Worm (Caenorhabditis elegans) whole organism, L2 larva: Measurements from ENCODE around the gene lron-2.

ENCODE experiments used
- C34F6.9 ChIP-seq: fragments of 150-350 bp; optimal IDR thresholded peaks from 2 replicates; lab custom pipeline; 2014; ENCODE audit warnings: missing biosample characterization, missing genetic modification characterization
- alr-1 ChIP-seq: fragments of 150-350 bp; optimal IDR thresholded peaks from 2 replicates; lab custom pipeline; 2014; ENCODE audit warnings: missing biosample characterization, missing genetic modification characterization
- ama-1 ChIP-seq: fragments of 150-350 bp; optimal IDR thresholded peaks from 2 replicates; lab custom pipeline; 2018; ENCODE audit warnings: inconsistent platforms
- nhr-25 ChIP-seq: fragments of 150-350 bp; sonication (generic microtip); optimal IDR thresholded peaks from 3 replicates; lab custom pipeline; 2014; ENCODE audit warnings: missing biosample characterization, missing genetic modification characterization
- sma-3 ChIP-seq: sonication (generic microtip); optimal IDR thresholded peaks from 2 replicates; lab custom pipeline; 2016; ENCODE audit warnings: missing genetic modification reagents, missing genetic modification characterization, missing compliant biosample characterization

DNA sequence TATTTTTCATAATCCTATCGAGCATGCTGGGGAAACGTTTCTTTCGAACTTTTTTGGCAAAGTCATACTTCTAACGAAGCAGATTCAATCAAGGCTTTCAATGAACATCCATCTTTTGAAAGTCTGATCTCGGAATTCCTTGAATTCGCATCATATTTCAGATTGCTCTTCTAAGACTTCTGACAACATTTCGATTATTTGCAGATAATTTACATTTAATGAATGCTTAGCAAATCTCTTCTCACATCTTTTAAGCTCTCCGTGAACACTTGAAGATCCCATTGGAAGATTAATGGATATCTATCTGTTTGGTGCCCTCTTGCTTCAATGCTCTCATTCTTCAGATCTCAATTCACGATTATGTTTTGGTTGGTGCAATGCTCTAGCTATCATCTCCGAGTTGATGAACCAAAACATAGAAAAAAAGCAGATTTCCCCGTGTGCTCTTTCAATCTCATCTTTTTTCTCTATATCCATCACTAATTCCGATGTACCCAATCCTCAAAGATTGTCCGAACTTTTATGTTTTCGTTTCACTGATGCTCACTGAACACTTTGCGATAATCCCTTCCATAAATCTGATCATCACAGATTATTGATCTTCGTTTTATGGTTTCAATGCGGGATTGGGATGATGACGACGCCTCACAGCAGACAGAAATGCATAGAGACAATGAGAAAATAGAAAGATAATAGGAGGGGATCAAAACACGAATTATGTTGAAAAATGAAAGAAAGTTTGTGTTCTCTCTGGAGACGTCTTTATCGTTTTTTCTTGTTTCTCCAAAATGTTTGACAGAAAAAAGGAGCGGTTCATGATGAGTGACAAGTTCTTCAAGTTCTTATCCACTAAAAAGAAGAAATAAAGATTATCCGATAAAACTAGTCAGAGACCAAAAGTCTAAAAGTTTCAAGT lies 13.0 kb downstream of the lron-2 start:
- peak; percentile 36 for TF ChIP-seq sma-3
- no peak for TF ChIP-seq C34F6.9 (tag; lab: Kevin White, UChicago)
- TF ChIP-seq alr-1 (tag; lab: Kevin White, UChicago) = no peak
- no peak for TF ChIP-seq nhr-25 (tag; lab: Kevin White, UChicago)
- no peak for TF ChIP-seq ama-1 (lab: Kevin White, UChicago)
